Fruit fly (Drosophila melanogaster) whole organism, embryonic: ENCODE results near the gene COX7AL2.

Experiments
- CG11398 ChIP-seq: fragments of 200-800 bp; sonication (Bioruptor generic); optimal IDR thresholded peaks from 2 replicates; lab custom pipeline; 2016; ENCODE audit warnings: missing biosample characterization, missing genetic modification characterization
- CG13296 ChIP-seq: fragments of 200-800 bp; sonication (Bioruptor generic); optimal IDR thresholded peaks from 3 replicates; lab custom pipeline; 2018; ENCODE audit warnings: missing biosample characterization, mild to moderate bottlenecking, missing genetic modification characterization
- CG2199 ChIP-seq: fragments of 200-800 bp; sonication (Bioruptor generic); IDR thresholded peaks from 3 replicates; pipeline ENCODE4 v1.3.6; 2022; ENCODE audit warnings: missing biosample characterization, missing genetic modification characterization
- CG8388 ChIP-seq: fragments of 200-800 bp; sonication (Bioruptor generic); optimal IDR thresholded peaks from 2 replicates; lab custom pipeline; 2019; ENCODE audit warnings: missing biosample characterization, mild to moderate bottlenecking, missing genetic modification characterization, moderate library complexity
- HmgZ ChIP-seq: fragments of 200-800 bp; sonication (Bioruptor generic); optimal IDR thresholded peaks from 2 replicates; lab custom pipeline; 2018; ENCODE audit warnings: missing biosample characterization, mild to moderate bottlenecking, missing genetic modification characterization
- Hr78 ChIP-seq, 2 experiments: fragments of 200-800 bp in 1 of 2; fragments of >200 bp in 1 of 2; sonication (Bioruptor generic) in 1 of 2; optimal IDR thresholded peaks; 2 replicates each; lab custom pipeline; 2017 to 2019; ENCODE audit warnings: missing biosample characterization in 2 of 2, missing genetic modification characterization in 2 of 2, mild to moderate bottlenecking in 1 of 2, moderate library complexity in 1 of 2
- MTF-1 ChIP-seq: fragments of 200-800 bp; sonication (Bioruptor generic); optimal IDR thresholded peaks from 2 replicates; lab custom pipeline; 2018; ENCODE audit warnings: missing biosample characterization, mild to moderate bottlenecking, missing genetic modification characterization, borderline replicate concordance
- Nf-YC ChIP-seq: fragments of 200-800 bp; optimal IDR thresholded peaks from 3 replicates; lab custom pipeline; 2019; ENCODE audit warnings: missing biosample characterization, mild to moderate bottlenecking, missing genetic modification characterization, moderate library complexity
- Trl ChIP-seq, 3 experiments: fragments of >200 bp in 2 of 3; fragments of 200-800 bp in 1 of 3; sonication (Bioruptor generic) in 1 of 3; optimal IDR thresholded peaks; 2 replicates in 1 of 3; 3 replicates in 2 of 3; lab custom pipeline; 2016 to 2017; ENCODE audit warnings: missing biosample characterization in 1 of 3, missing genetic modification characterization in 1 of 3
- fru ChIP-seq: fragments of >200 bp; optimal IDR thresholded peaks from 2 replicates; lab custom pipeline; 2017
- mld ChIP-seq: fragments of 200-800 bp; sonication (Bioruptor generic); IDR thresholded peaks from 3 replicates; pipeline ENCODE4 v1.3.6; 2022; ENCODE audit warnings: missing biosample characterization, missing genetic modification characterization; ENCODE audit not compliant: partially characterized antibody
- pnt ChIP-seq: fragments of 200-800 bp; sonication (Bioruptor generic); optimal IDR thresholded peaks from 3 replicates; lab custom pipeline; 2016; ENCODE audit warnings: missing biosample characterization, missing genetic modification characterization
- repo ChIP-seq: fragments of 200-800 bp; sonication (Bioruptor generic); optimal IDR thresholded peaks from 2 replicates; lab custom pipeline; 2016; ENCODE audit warnings: missing biosample characterization, missing genetic modification characterization
- sug ChIP-seq: fragments of 200-800 bp; optimal IDR thresholded peaks from 2 replicates; lab custom pipeline; 2019; ENCODE audit warnings: missing biosample characterization, mild to moderate bottlenecking, missing genetic modification characterization, moderate library complexity

DNA sequence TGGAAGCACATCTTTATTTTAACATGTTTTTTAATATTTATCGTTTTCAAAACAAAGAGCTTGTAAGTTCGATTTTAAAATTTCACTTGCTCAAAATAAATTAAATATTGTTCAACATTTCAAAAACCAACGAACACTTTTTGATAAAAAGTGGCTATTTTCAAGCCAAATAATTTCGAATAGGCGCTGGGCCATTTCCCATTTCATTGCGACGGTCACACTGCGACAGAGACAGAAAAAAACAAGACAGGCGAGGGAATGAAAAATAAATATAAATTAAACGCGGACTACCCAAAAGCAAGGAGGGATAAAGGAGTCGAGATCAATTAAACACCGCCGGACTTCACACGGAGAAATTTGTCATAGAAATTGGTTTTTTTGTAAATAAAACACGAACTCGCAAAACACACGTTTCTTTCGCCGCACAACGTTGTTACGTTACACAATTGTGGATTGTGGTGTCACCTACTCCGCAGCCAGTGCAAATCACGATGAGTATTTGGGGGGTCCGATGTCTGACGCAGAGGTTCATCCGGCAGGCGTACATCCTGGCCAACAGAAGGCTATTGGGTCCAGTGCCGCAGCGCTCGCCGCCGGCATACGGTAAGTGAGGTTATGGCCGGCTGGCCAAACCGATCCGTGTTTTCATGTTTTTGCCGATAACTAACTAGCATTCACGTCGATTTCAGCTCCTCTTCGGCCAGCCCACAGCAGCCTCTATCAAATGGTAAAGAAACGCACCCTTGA lies 46.0 kb downstream of the COX7AL2 start, which contains the start of gene AIF:
- TF ChIP-seq CG11398: no peak
- TF ChIP-seq CG2199 (GFP tag; lab: Robert Waterston, UW): no peak
- no peak for TF ChIP-seq Trl (optimal IDR thresholded peaks at IDR 0.05; lab: Kevin White, UChicago)
- TF ChIP-seq Trl (GFP tag; optimal IDR thresholded peaks at IDR 0.05; lab: Kevin White, UChicago): no peak
- no peak for TF ChIP-seq HmgZ (tag; lab: Kevin White, UChicago)
- TF ChIP-seq pnt: no peak
- no peak for TF ChIP-seq mld (GFP tag; lab: Robert Waterston, UW)
- no peak for TF ChIP-seq CG13296 (GFP tag; lab: Kevin White, UChicago)
- no peak for TF ChIP-seq repo (GFP tag; lab: Kevin White, UChicago)
- no peak for TF ChIP-seq Nf-YC (tag; lab: Kevin White, UChicago)
- no peak for TF ChIP-seq sug (tag; lab: Kevin White, UChicago)
- no peak for TF ChIP-seq CG8388 (GFP tag; lab: Kevin White, UChicago)
- no peak for TF ChIP-seq fru (lab: Kevin White, UChicago)
- TF ChIP-seq Hr78 (GFP tag; optimal IDR thresholded peaks at IDR 0.05; lab: Kevin White, UChicago): no peak
- no peak for TF ChIP-seq MTF-1 (GFP tag; lab: Kevin White, UChicago)
